Worm (Caenorhabditis elegans): ENCODE results near the gene snu-23.

- TF ChIP-seq dao-5 (tag; optimal IDR thresholded peaks at IDR 0.05) = no peak
- TF ChIP-seq W03F9.2 (tag; optimal IDR thresholded peaks at IDR 0.05) = peak; percentile 37
- no peak for TF ChIP-seq him-1 (tag; optimal IDR thresholded peaks at IDR 0.05)
Measured at ce11 chrIII:7723412-7724068, 46.4 kb downstream of the snu-23 start.
